Worm (Caenorhabditis elegans): ENCODE measurements around the gene dlat-2.

DNA sequence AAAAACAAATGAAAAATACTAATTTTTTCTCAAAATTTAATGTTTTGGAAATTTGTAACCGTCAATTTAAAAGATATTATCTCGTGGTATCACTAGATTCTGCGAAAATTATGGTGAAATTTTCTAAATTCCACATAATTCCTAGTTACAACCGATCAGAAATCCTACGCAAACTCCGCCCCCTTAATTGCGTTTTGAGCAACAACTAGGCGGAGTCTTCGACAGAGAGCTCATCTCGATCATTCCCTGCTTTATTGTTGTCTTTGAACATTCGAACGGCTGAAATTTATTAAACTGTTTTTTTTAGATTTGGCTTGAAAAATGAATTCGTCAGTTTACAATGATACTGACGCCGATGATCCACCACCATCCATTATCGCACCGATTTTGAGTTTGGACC, 19.0 kb downstream of the dlat-2 start, which contains the start of gene T02D1.4:
- TF ChIP-seq mep-1 (tag; optimal IDR thresholded peaks at IDR 0.05) (no peak), egl-27 (tag; optimal IDR thresholded peaks at IDR 0.05) (no peak), unc-62 (GFP tag; optimal IDR thresholded peaks at IDR 0.05 in 1 of 2) (no peak), unc-62 (tag; optimal IDR thresholded peaks at IDR 0.05) (no peak), mdl-1 (tag; optimal IDR thresholded peaks at IDR 0.05) (no peak), T20F7.1 (GFP tag; optimal IDR thresholded peaks at IDR 0.05) (no peak), ceh-28 (tag; optimal IDR thresholded peaks at IDR 0.05) (no peak), nhr-48 (tag; optimal IDR thresholded peaks at IDR 0.05) (no peak), nhr-11 (tag; optimal IDR thresholded peaks at IDR 0.05) (no peak)
